Fruit fly (Drosophila melanogaster) whole organism, embryonic: ENCODE data around the gene CG5056.

Source experiments
- Antp ChIP-seq: fragments of 200-800 bp; sonication (Bioruptor generic); optimal IDR thresholded peaks from 3 replicates; lab custom pipeline; 2016; ENCODE audit warnings: missing biosample characterization, missing genetic modification characterization
- B-H1 ChIP-seq: fragments of 200-800 bp; sonication (Bioruptor generic); IDR thresholded peaks from 3 replicates; pipeline ENCODE4 v1.3.6; 2022; ENCODE audit warnings: missing biosample characterization, missing genetic modification characterization
- BtbVII ChIP-seq: fragments of 200-800 bp; sonication (Bioruptor generic); optimal IDR thresholded peaks from 3 replicates; lab custom pipeline; 2017; ENCODE audit warnings: missing biosample characterization, mild to moderate bottlenecking, missing genetic modification characterization
- Bteb2 ChIP-seq: fragments of 200-800 bp; sonication (Bioruptor generic); optimal IDR thresholded peaks from 2 replicates; lab custom pipeline; 2016; ENCODE audit warnings: missing biosample characterization, missing genetic modification characterization
- CG10462 ChIP-seq: fragments of 200-800 bp; sonication (Bioruptor generic); optimal IDR thresholded peaks from 2 replicates; lab custom pipeline; 2016; ENCODE audit warnings: missing biosample characterization, missing genetic modification characterization
- CG11696 ChIP-seq: fragments of 200-800 bp; sonication (Bioruptor generic); IDR thresholded peaks from 2 replicates; pipeline ENCODE4 v1.3.6; 2022; ENCODE audit warnings: missing biosample characterization, missing genetic modification characterization
- CG12104 ChIP-seq: fragments of 200-800 bp; sonication (Bioruptor generic); optimal IDR thresholded peaks from 3 replicates; lab custom pipeline; 2016; ENCODE audit warnings: missing biosample characterization, missing genetic modification characterization
- CG12219 ChIP-seq: fragments of 200-800 bp; sonication (Bioruptor generic); optimal IDR thresholded peaks from 3 replicates; lab custom pipeline; 2018; ENCODE audit warnings: missing biosample characterization, mild to moderate bottlenecking, missing genetic modification characterization
- CG13296 ChIP-seq: fragments of 200-800 bp; sonication (Bioruptor generic); optimal IDR thresholded peaks from 3 replicates; lab custom pipeline; 2018; ENCODE audit warnings: missing biosample characterization, mild to moderate bottlenecking, missing genetic modification characterization
- CG1529 ChIP-seq: fragments of 200-800 bp; sonication (Bioruptor generic); optimal IDR thresholded peaks from 3 replicates; lab custom pipeline; 2018; ENCODE audit warnings: missing biosample characterization, missing genetic modification characterization
- CG16815 ChIP-seq: fragments of 200-800 bp; sonication (Bioruptor generic); optimal IDR thresholded peaks from 3 replicates; lab custom pipeline; 2017; ENCODE audit warnings: missing biosample characterization, mild to moderate bottlenecking, missing genetic modification characterization
- CG17802 ChIP-seq: fragments of 200-800 bp; sonication (Bioruptor generic); optimal IDR thresholded peaks from 2 replicates; lab custom pipeline; 2018; ENCODE audit warnings: missing biosample characterization, mild to moderate bottlenecking, missing genetic modification characterization, moderate library complexity
- CG17829 ChIP-seq: fragments of 200-800 bp; optimal IDR thresholded peaks from 2 replicates; lab custom pipeline; 2019; ENCODE audit warnings: missing biosample characterization, mild to moderate bottlenecking, missing genetic modification characterization, moderate library complexity
- CG1832 ChIP-seq: fragments of 200-800 bp; sonication (Bioruptor generic); optimal IDR thresholded peaks from 2 replicates; lab custom pipeline; 2017; ENCODE audit warnings: missing biosample characterization, mild to moderate bottlenecking, missing genetic modification characterization, inconsistent platforms
- CG33213 ChIP-seq: fragments of 200-800 bp; sonication (Bioruptor generic); optimal IDR thresholded peaks from 3 replicates; lab custom pipeline; 2016; ENCODE audit warnings: missing biosample characterization, missing genetic modification characterization
- CG34376 ChIP-seq: fragments of 200-800 bp; sonication (Bioruptor generic); optimal IDR thresholded peaks from 2 replicates; lab custom pipeline; 2018; ENCODE audit warnings: missing biosample characterization, mild to moderate bottlenecking, missing genetic modification characterization
- CG34422 ChIP-seq: fragments of 200-800 bp; sonication (Bioruptor generic); IDR thresholded peaks from 3 replicates; pipeline ENCODE4 v1.3.6; 2022; ENCODE audit warnings: missing biosample characterization, missing genetic modification characterization
- CG3847 ChIP-seq: fragments of 200-800 bp; sonication (Bioruptor generic); IDR thresholded peaks from 2 replicates; pipeline ENCODE4 v1.3.6; 2022; ENCODE audit warnings: missing biosample characterization, missing genetic modification characterization
- CG4282 ChIP-seq: fragments of 200-800 bp; sonication (Bioruptor generic); optimal IDR thresholded peaks from 2 replicates; lab custom pipeline; 2016; ENCODE audit warnings: missing biosample characterization, missing genetic modification characterization
- CG4328 ChIP-seq: fragments of 200-800 bp; sonication (Bioruptor generic); optimal IDR thresholded peaks from 3 replicates; lab custom pipeline; 2017; ENCODE audit warnings: missing biosample characterization, missing genetic modification reagents, missing genetic modification characterization
- CG43689 ChIP-seq: fragments of 200-800 bp; sonication (Bioruptor generic); IDR thresholded peaks from 2 replicates; pipeline ENCODE4 v1.3.6; 2022; ENCODE audit warnings: missing biosample characterization, missing genetic modification characterization
- CG6175 ChIP-seq: fragments of 200-800 bp; sonication (Bioruptor generic); IDR thresholded peaks from 3 replicates; pipeline ENCODE4 v1.3.6; 2022; ENCODE audit warnings: missing biosample characterization, missing genetic modification characterization
- CG7928 ChIP-seq: fragments of 200-800 bp; sonication (Bioruptor generic); optimal IDR thresholded peaks from 2 replicates; lab custom pipeline; 2017; ENCODE audit warnings: missing biosample characterization, mild to moderate bottlenecking, missing genetic modification characterization
- CTCF ChIP-seq: fragments of 200-800 bp; sonication (Bioruptor generic); optimal IDR thresholded peaks from 2 replicates; lab custom pipeline; 2017; ENCODE audit warnings: missing biosample characterization, mild to moderate bottlenecking, missing genetic modification characterization, moderate library complexity
- Dad ChIP-seq: fragments of 200-800 bp; sonication (Bioruptor generic); optimal IDR thresholded peaks from 3 replicates; lab custom pipeline; 2016; ENCODE audit warnings: missing biosample characterization, missing genetic modification characterization
- Dip2 ChIP-seq: fragments of 200-800 bp; sonication (Bioruptor generic); IDR thresholded peaks from 2 replicates; pipeline ENCODE4 v1.3.6; 2022; ENCODE audit warnings: missing biosample characterization, missing genetic modification characterization
- Dref ChIP-seq: fragments of 200-800 bp; sonication (Bioruptor generic); IDR thresholded peaks from 2 replicates; pipeline ENCODE4 v1.3.6; 2022; ENCODE audit warnings: missing biosample characterization, missing genetic modification characterization
- Sox100B ChIP-seq: fragments of 200-800 bp; sonication (Bioruptor generic); optimal IDR thresholded peaks from 3 replicates; lab custom pipeline; 2018; ENCODE audit warnings: missing biosample characterization, mild to moderate bottlenecking, missing genetic modification characterization
- Usf ChIP-seq: fragments of 200-800 bp; sonication (Bioruptor generic); optimal IDR thresholded peaks from 2 replicates; lab custom pipeline; 2017; ENCODE audit warnings: missing genotype, missing biosample characterization, missing genetic modification characterization
- Vsx1 ChIP-seq: fragments of 200-800 bp; sonication (Bioruptor generic); optimal IDR thresholded peaks from 2 replicates; lab custom pipeline; 2017; ENCODE audit warnings: missing biosample characterization, mild to moderate bottlenecking, missing genetic modification characterization, missing genetic modification reagents
- Xbp1 ChIP-seq: fragments of 200-800 bp; sonication (Bioruptor generic); optimal IDR thresholded peaks from 3 replicates; lab custom pipeline; 2016; ENCODE audit warnings: missing biosample characterization, mild to moderate bottlenecking, missing genetic modification characterization
- Xrp1 ChIP-seq: fragments of 200-800 bp; sonication (Bioruptor generic); IDR thresholded peaks from 2 replicates; pipeline ENCODE4 v1.3.6; 2022; ENCODE audit warnings: missing biosample characterization, missing genetic modification characterization
- al ChIP-seq: fragments of 200-800 bp; sonication (Bioruptor generic); IDR thresholded peaks from 2 replicates; pipeline ENCODE4 v1.3.6; 2022; ENCODE audit warnings: missing biosample characterization, missing genetic modification characterization
- ara ChIP-seq: fragments of 200-800 bp; sonication (Bioruptor generic); IDR thresholded peaks from 2 replicates; pipeline ENCODE4 v1.3.6; 2022; ENCODE audit warnings: missing biosample characterization, missing genetic modification characterization
- az2 ChIP-seq: fragments of 200-800 bp; sonication (Bioruptor generic); optimal IDR thresholded peaks from 3 replicates; lab custom pipeline; 2016; ENCODE audit warnings: missing biosample characterization, missing genetic modification characterization
- bsh ChIP-seq, 2 experiments: fragments of 200-800 bp; sonication (Bioruptor generic); optimal IDR thresholded peaks; 2 replicates each; lab custom pipeline; 2017 to 2018; ENCODE audit warnings: mild to moderate bottlenecking in 2 of 2, missing biosample characterization in 2 of 2, missing genetic modification characterization in 2 of 2, moderate library complexity in 1 of 2
- dm ChIP-seq: fragments of 200-800 bp; sonication (Bioruptor generic); optimal IDR thresholded peaks from 3 replicates; lab custom pipeline; 2016; ENCODE audit warnings: missing biosample characterization, missing genetic modification characterization
- hkb ChIP-seq, 2 experiments: fragments of 200-800 bp in 1 of 2; fragments of >200 bp in 1 of 2; sonication (Bioruptor generic) in 1 of 2; IDR thresholded peaks in 1 of 2; optimal IDR thresholded peaks in 1 of 2; 2 replicates each; pipeline versions ENCODE4 v1.3.6 to Lab custom; 2017 to 2022; ENCODE audit warnings: missing biosample characterization in 1 of 2, missing genetic modification characterization in 1 of 2
- ind ChIP-seq: fragments of 200-800 bp; sonication (Bioruptor generic); optimal IDR thresholded peaks from 3 replicates; lab custom pipeline; 2016; ENCODE audit warnings: missing biosample characterization, missing genetic modification characterization
- insv ChIP-seq, 2 experiments: fragments of 200-800 bp; sonication (Bioruptor generic); optimal IDR thresholded peaks; 3 replicates each; lab custom pipeline; 2016 to 2018; ENCODE audit warnings: missing biosample characterization in 2 of 2, missing genetic modification characterization in 2 of 2
- luna ChIP-seq: fragments of 200-800 bp; sonication (Bioruptor generic); optimal IDR thresholded peaks from 2 replicates; lab custom pipeline; 2016; ENCODE audit warnings: missing biosample characterization, missing genetic modification characterization
- mam ChIP-seq: fragments of 200-800 bp; sonication (Bioruptor generic); optimal IDR thresholded peaks from 3 replicates; lab custom pipeline; 2016; ENCODE audit warnings: missing biosample characterization, missing genetic modification characterization
- otp ChIP-seq: fragments of 200-800 bp; sonication (Bioruptor generic); IDR thresholded peaks from 3 replicates; pipeline ENCODE4, ENCODE4 v1.3.6; 2022; ENCODE audit warnings: missing biosample characterization, missing genetic modification characterization
- pfk ChIP-seq: fragments of 200-800 bp; sonication (Bioruptor generic); optimal IDR thresholded peaks from 2 replicates; lab custom pipeline; 2018; ENCODE audit warnings: missing biosample characterization, mild to moderate bottlenecking, missing genetic modification characterization, moderate library complexity
- ro ChIP-seq: fragments of 200-800 bp; sonication (Bioruptor generic); IDR thresholded peaks from 2 replicates; pipeline ENCODE4 v1.3.6; 2022; ENCODE audit warnings: missing biosample characterization, missing genetic modification characterization
- scrt ChIP-seq: fragments of 200-800 bp; sonication (Bioruptor generic); optimal IDR thresholded peaks from 2 replicates; lab custom pipeline; 2018; ENCODE audit warnings: missing biosample characterization, mild to moderate bottlenecking, missing genetic modification characterization, moderate library complexity
- sima ChIP-seq: fragments of 200-800 bp; sonication (Bioruptor generic); optimal IDR thresholded peaks from 2 replicates; lab custom pipeline; 2016; ENCODE audit warnings: missing biosample characterization, missing genetic modification characterization
- slp2 ChIP-seq: fragments of 200-800 bp; sonication (Bioruptor generic); optimal IDR thresholded peaks from 2 replicates; lab custom pipeline; 2016; ENCODE audit warnings: missing biosample characterization, missing genetic modification characterization
- ssp ChIP-seq: fragments of 200-800 bp; sonication (Bioruptor generic); IDR thresholded peaks from 2 replicates; pipeline ENCODE4 v1.3.6; 2022; ENCODE audit warnings: missing biosample characterization, missing genetic modification characterization
- tll ChIP-seq, 2 experiments: fragments of 200-800 bp in 1 of 2; fragments of >200 bp in 1 of 2; sonication (Bioruptor generic) in 1 of 2; optimal IDR thresholded peaks; 2 replicates each; lab custom pipeline; 2017 to 2019; ENCODE audit warnings: missing biosample characterization in 2 of 2, missing genetic modification characterization in 2 of 2, mild to moderate bottlenecking in 1 of 2, moderate library complexity in 1 of 2
- usp ChIP-seq: fragments of >200 bp; optimal IDR thresholded peaks from 2 replicates; lab custom pipeline; 2017; ENCODE audit warnings: missing biosample characterization, missing genetic modification characterization
- zen ChIP-seq: fragments of 200-800 bp; sonication (Bioruptor generic); optimal IDR thresholded peaks from 3 replicates; lab custom pipeline; 2018; ENCODE audit warnings: missing biosample characterization, mild to moderate bottlenecking, missing genetic modification characterization, moderate library complexity

CG5056 gene

DNA sequence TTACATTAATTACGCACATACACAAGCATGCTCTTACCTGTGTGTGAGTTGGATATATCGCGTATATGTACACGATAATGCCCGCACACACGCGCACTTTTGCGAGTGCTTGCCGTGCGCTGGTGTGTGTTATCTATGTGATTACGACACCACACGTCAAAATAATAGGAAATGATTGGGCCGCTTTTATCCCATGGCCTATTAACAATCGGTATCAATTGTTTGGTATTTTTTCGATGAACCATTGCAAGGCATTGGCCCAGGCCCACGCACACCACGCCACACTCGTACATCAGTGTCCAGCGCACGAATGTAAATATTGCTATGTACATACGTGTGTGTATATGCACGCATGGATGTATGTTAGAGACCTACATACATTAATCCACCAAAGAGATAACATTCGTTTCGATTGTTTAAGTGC lies 31.6 kb upstream of the CG5056 start (continued):
- TF ChIP-seq CG12219 (peak; percentile 75), al (GFP tag; lab: Robert Waterston, UW) (no peak), az2 (GFP tag; lab: Kevin White, UChicago) (no peak), CG10462 (GFP tag; lab: Kevin White, UChicago) (no peak), ind (GFP tag; lab: Kevin White, UChicago) (peak; percentile 9), pfk (peak; percentile 78), mam (GFP tag; lab: Kevin White, UChicago) (peak; percentile 50), zen (tag; lab: Kevin White, UChicago) (peak; percentile 29), scrt (GFP tag; lab: Kevin White, UChicago) (peak; percentile 50), CG34376 (peak; percentile 99), CG7928 (GFP tag; lab: Kevin White, UChicago) (no peak), CG4282 (no peak), CG12104 (GFP tag; lab: Kevin White, UChicago) (no peak), CG4328 (GFP tag; lab: Kevin White, UChicago) (peak; percentile 88), Usf (no peak), ara (GFP tag; lab: Robert Waterston, UW) (peak; percentile 69), ssp (GFP tag; lab: Robert Waterston, UW) (no peak), BtbVII (GFP tag; lab: Kevin White, UChicago) (peak; percentile 71), hkb (optimal IDR thresholded peaks at IDR 0.05; lab: Kevin White, UChicago) (no peak), hkb (GFP tag; IDR thresholded peaks at IDR 0.05; lab: Robert Waterston, UW) (peak; percentile 69), slp2 (peak; percentile 43), CG3847 (GFP tag; lab: Robert Waterston, UW) (no peak), luna (GFP tag; lab: Kevin White, UChicago) (no peak), CG33213 (GFP tag; lab: Kevin White, UChicago) (peak; percentile 61), CG13296 (GFP tag; lab: Kevin White, UChicago) (peak; percentile 90), usp (GFP tag; lab: Kevin White, UChicago) (no peak), CG17829 (tag; lab: Kevin White, UChicago) (peak; percentile 63), Bteb2 (GFP tag; lab: Kevin White, UChicago) (peak; percentile 36), CG43689 (no peak), dm (GFP tag; lab: Kevin White, UChicago) (peak; percentile 50), bsh (GFP tag; optimal IDR thresholded peaks at IDR 0.05; lab: Kevin White, UChicago) (peak; percentile 43 to 48), ro (GFP tag; lab: Robert Waterston, UW) (no peak), sima (GFP tag; lab: Kevin White, UChicago) (no peak), Xrp1 (GFP tag; lab: Robert Waterston, UW) (peak; percentile 67), insv (GFP tag; optimal IDR thresholded peaks at IDR 0.05; lab: Kevin White, UChicago) (peak in 1 of 2 experiments; percentile 43), CG16815 (GFP tag; lab: Kevin White, UChicago) (no peak), CG11696 (peak; percentile 97), otp (GFP tag; lab: Robert Waterston, UW) (no peak; the same call in 2 of the 3 replicates), Sox100B (GFP tag; lab: Kevin White, UChicago) (peak; percentile 77), B-H1 (GFP tag; lab: Robert Waterston, UW) (no peak), CTCF (GFP tag; lab: Kevin White, UChicago) (peak; percentile 26), Dad (peak; percentile 17), CG1832 (no peak), Xbp1 (GFP tag; lab: Kevin White, UChicago) (peak; percentile 44), CG6175 (no peak), CG1529 (peak; percentile 62), CG17802 (tag; lab: Kevin White, UChicago) (no peak), tll (GFP tag; optimal IDR thresholded peaks at IDR 0.05; lab: Kevin White, UChicago) (no peak), Dref (GFP tag; lab: Robert Waterston, UW) (peak; percentile 45), Antp (GFP tag; lab: Kevin White, UChicago) (peak; percentile 20), Vsx1 (GFP tag; lab: Kevin White, UChicago) (peak; percentile 75), CG34422 (GFP tag; lab: Robert Waterston, UW) (peak; percentile 54; the same call in 2 of the 3 replicates), Dip2 (GFP tag; lab: Robert Waterston, UW) (no peak)
